Worm (Caenorhabditis elegans) whole organism, young adult: ENCODE measurements around the gene C03B1.9.

Experiments
- B0261.1 ChIP-seq: sonication (generic microtip); optimal IDR thresholded peaks from 2 replicates; lab custom pipeline; 2016; ENCODE audit warnings: mild to moderate bottlenecking, missing genetic modification characterization, moderate library complexity, missing compliant biosample characterization
- F39B2.1 ChIP-seq: fragments of 200-800 bp; sonication (Bioruptor generic); IDR thresholded peaks from 2 replicates; pipeline ENCODE4 v1.3.6; 2022; ENCODE audit warnings: missing genetic modification reagents, missing genetic modification characterization, missing compliant biosample characterization
- F52B5.7 ChIP-seq: sonication (generic microtip); optimal IDR thresholded peaks from 2 replicates; lab custom pipeline; 2016; ENCODE audit warnings: mild to moderate bottlenecking, missing genetic modification characterization, missing compliant biosample characterization
- Y53F4B.3 ChIP-seq: fragments of 200-800 bp; sonication (Bioruptor generic); IDR thresholded peaks from 2 replicates; pipeline ENCODE4 v1.3.6; 2022; ENCODE audit warnings: missing genetic modification reagents, missing genetic modification characterization, missing compliant biosample characterization
- Y79H2A.3 ChIP-seq: fragments of 200-800 bp; sonication (Bioruptor generic); conservative IDR thresholded peaks from 2 replicates; pipeline ENCODE4 v1.3.6; 2022; ENCODE audit warnings: missing genetic modification reagents, missing genetic modification characterization, missing compliant biosample characterization
- ZK185.1 ChIP-seq: sonication (generic microtip); optimal IDR thresholded peaks from 2 replicates; lab custom pipeline; 2016; ENCODE audit warnings: mild to moderate bottlenecking, missing genetic modification characterization, missing compliant biosample characterization; ENCODE audit not compliant: poor library complexity, severe bottlenecking
- atf-7 ChIP-seq: sonication (generic microtip); optimal IDR thresholded peaks from 2 replicates; lab custom pipeline; 2017; ENCODE audit warnings: mild to moderate bottlenecking, missing genetic modification characterization, missing compliant biosample characterization
- athp-1 ChIP-seq: sonication (generic microtip); optimal IDR thresholded peaks from 2 replicates; lab custom pipeline; 2017; ENCODE audit warnings: mild to moderate bottlenecking, missing genetic modification characterization, missing compliant biosample characterization
- attf-3 ChIP-seq: fragments of 200-800 bp; sonication (Bioruptor generic); conservative IDR thresholded peaks from 2 replicates; pipeline ENCODE4 v1.3.6; 2022; ENCODE audit warnings: missing genetic modification reagents, missing genetic modification characterization, missing compliant biosample characterization
- attf-5 ChIP-seq: fragments of 200-800 bp; sonication (Bioruptor generic); optimal IDR thresholded peaks from 2 replicates; lab custom pipeline; 2018; ENCODE audit warnings: mild to moderate bottlenecking, missing genetic modification characterization, missing compliant biosample characterization
- ccch-3 ChIP-seq: fragments of 200-800 bp; sonication (Bioruptor generic); optimal IDR thresholded peaks from 2 replicates; lab custom pipeline; 2018; ENCODE audit warnings: mild to moderate bottlenecking, missing genetic modification characterization, missing compliant biosample characterization
- cebp-1 ChIP-seq, 2 experiments: fragments of 200-800 bp in 1 of 2; sonication (Bioruptor generic) in 1 of 2; sonication (generic microtip) in 1 of 2; IDR thresholded peaks in 1 of 2; optimal IDR thresholded peaks in 1 of 2; 2 replicates each; pipeline versions ENCODE4 v1.3.6 to Lab custom; 2017 to 2022; ENCODE audit warnings: missing compliant biosample characterization in 2 of 2, missing genetic modification characterization in 2 of 2, mild to moderate bottlenecking in 1 of 2, missing genetic modification reagents in 1 of 2, moderate library complexity in 1 of 2
- ceh-27 ChIP-seq: fragments of 200-800 bp; sonication (Bioruptor generic); optimal IDR thresholded peaks from 2 replicates; lab custom pipeline; 2018; ENCODE audit warnings: mild to moderate bottlenecking, missing genetic modification characterization, moderate library complexity, missing compliant biosample characterization
- chd-7 ChIP-seq: sonication (generic microtip); optimal IDR thresholded peaks from 2 replicates; lab custom pipeline; 2016; ENCODE audit warnings: mild to moderate bottlenecking, missing genetic modification characterization, moderate library complexity, missing compliant biosample characterization
- dpff-1 ChIP-seq: sonication (generic microtip); optimal IDR thresholded peaks from 2 replicates; lab custom pipeline; 2017; ENCODE audit warnings: mild to moderate bottlenecking, missing genetic modification characterization, missing compliant biosample characterization
- efl-1 ChIP-seq: fragments of 150-350 bp; optimal IDR thresholded peaks from 2 replicates; lab custom pipeline; 2014; ENCODE audit warnings: missing biosample characterization, missing genetic modification reagents, missing genetic modification characterization
- egl-18 ChIP-seq: fragments of 200-800 bp; sonication (Bioruptor generic); IDR thresholded peaks from 2 replicates; pipeline ENCODE4 v1.3.6; 2022; ENCODE audit warnings: missing genetic modification reagents, missing genetic modification characterization, missing compliant biosample characterization
- gei-17 ChIP-seq: fragments of 200-800 bp; sonication (Bioruptor generic); optimal IDR thresholded peaks from 2 replicates; lab custom pipeline; 2018; ENCODE audit warnings: mild to moderate bottlenecking, missing genetic modification characterization, missing compliant biosample characterization
- him-1 ChIP-seq: sonication (generic microtip); optimal IDR thresholded peaks from 2 replicates; lab custom pipeline; 2016; ENCODE audit warnings: missing genotype, missing genetic modification reagents, missing genetic modification characterization, missing compliant biosample characterization
- hmg-20 ChIP-seq: fragments of 200-800 bp; sonication (Bioruptor generic); IDR thresholded peaks from 2 replicates; pipeline ENCODE4 v1.3.6; 2022; ENCODE audit warnings: missing genetic modification reagents, missing genetic modification characterization, missing compliant biosample characterization
- hrde-1 ChIP-seq: sonication (generic microtip); optimal IDR thresholded peaks from 2 replicates; lab custom pipeline; 2016; ENCODE audit warnings: missing genetic modification characterization, mild to moderate bottlenecking, missing compliant biosample characterization, moderate library complexity, missing genotype, missing genetic modification reagents, borderline replicate concordance
- lag-1 ChIP-seq: fragments of 200-800 bp; sonication (Bioruptor generic); IDR thresholded peaks from 2 replicates; pipeline ENCODE4 v1.3.6; 2022; ENCODE audit warnings: missing genetic modification reagents, missing genetic modification characterization, missing compliant biosample characterization
- lsl-1 ChIP-seq: fragments of 200-800 bp; sonication (Bioruptor generic); optimal IDR thresholded peaks from 2 replicates; lab custom pipeline; 2018; ENCODE audit warnings: mild to moderate bottlenecking, missing genetic modification characterization, moderate library complexity, missing compliant biosample characterization
- madf-10 ChIP-seq: sonication (generic microtip); optimal IDR thresholded peaks from 2 replicates; lab custom pipeline; 2016; ENCODE audit warnings: mild to moderate bottlenecking, missing genetic modification characterization, missing compliant biosample characterization
- madf-8 ChIP-seq: fragments of 200-800 bp; sonication (Bioruptor generic); conservative IDR thresholded peaks from 2 replicates; pipeline ENCODE4 v1.3.6; 2022; ENCODE audit warnings: missing genetic modification reagents, missing genetic modification characterization, missing compliant biosample characterization
- mcd-1 ChIP-seq: fragments of 200-800 bp; sonication (Bioruptor generic); IDR thresholded peaks from 2 replicates; pipeline ENCODE4 v1.3.6; 2022; ENCODE audit warnings: missing genetic modification reagents, missing genetic modification characterization, missing compliant biosample characterization
- mxl-1 ChIP-seq: sonication (generic microtip); optimal IDR thresholded peaks from 2 replicates; lab custom pipeline; 2016; ENCODE audit warnings: missing genetic modification characterization, missing compliant biosample characterization
- nfya-2 ChIP-seq: fragments of 200-800 bp; sonication (Bioruptor generic); IDR thresholded peaks from 2 replicates; pipeline ENCODE4 v1.3.6; 2022; ENCODE audit warnings: missing genetic modification reagents, missing genetic modification characterization, missing compliant biosample characterization
- nfyb-1 ChIP-seq: fragments of 200-800 bp; sonication (Bioruptor generic); IDR thresholded peaks from 2 replicates; pipeline ENCODE4 v1.3.6; 2022; ENCODE audit warnings: missing genetic modification reagents, missing genetic modification characterization, missing compliant biosample characterization
- nhr-179 ChIP-seq: sonication (generic microtip); optimal IDR thresholded peaks from 2 replicates; lab custom pipeline; 2016; ENCODE audit warnings: mild to moderate bottlenecking, missing genetic modification characterization, missing compliant biosample characterization
- nhr-80 ChIP-seq: sonication (generic microtip); optimal IDR thresholded peaks from 2 replicates; lab custom pipeline; 2016; ENCODE audit warnings: missing genetic modification characterization, missing compliant biosample characterization
- nhr-90 ChIP-seq: sonication (generic microtip); optimal IDR thresholded peaks from 2 replicates; lab custom pipeline; 2016; ENCODE audit warnings: missing genotype, mild to moderate bottlenecking, missing genetic modification characterization, missing compliant biosample characterization
- pha-4 ChIP-seq: fragments of 150-350 bp; sonication (generic microtip); optimal IDR thresholded peaks from 2 replicates; lab custom pipeline; 2014; ENCODE audit warnings: missing biosample characterization, missing genetic modification reagents, missing genetic modification characterization
- rcor-1 ChIP-seq: fragments of 200-800 bp; sonication (Bioruptor generic); IDR thresholded peaks from 2 replicates; pipeline ENCODE4 v1.3.6; 2022; ENCODE audit warnings: missing genetic modification reagents, missing genetic modification characterization, missing compliant biosample characterization
- sdz-38 ChIP-seq: sonication (generic microtip); optimal IDR thresholded peaks from 2 replicates; lab custom pipeline; 2016; ENCODE audit warnings: missing genotype, missing genetic modification characterization, missing compliant biosample characterization
- snpc-1.3 ChIP-seq: sonication (generic microtip); optimal IDR thresholded peaks from 2 replicates; lab custom pipeline; 2017; ENCODE audit warnings: missing genetic modification characterization, mild to moderate bottlenecking, missing compliant biosample characterization, antibody characterized with exemption, moderate library complexity, missing genotype, missing genetic modification reagents; ENCODE audit not compliant: insufficient read depth
- snpc-4 ChIP-seq, 5 experiments: fragments of 150-350 bp in 1 of 5; sonication (generic microtip) in 4 of 5; optimal IDR thresholded peaks; 2 replicates each; lab custom pipeline; 2014 to 2018; ENCODE audit warnings: missing genetic modification characterization in 5 of 5, missing biosample characterization in 3 of 5, antibody characterized with exemption in 2 of 5, mild to moderate bottlenecking in 2 of 5, missing compliant biosample characterization in 2 of 5, missing genotype in 2 of 5, moderate library complexity in 2 of 5, missing genetic modification reagents in 1 of 5
- sptf-2 ChIP-seq: fragments of 200-800 bp; sonication (Bioruptor generic); optimal IDR thresholded peaks from 2 replicates; lab custom pipeline; 2018; ENCODE audit warnings: mild to moderate bottlenecking, missing genetic modification characterization, missing compliant biosample characterization
- tbp1 ChIP-seq: fragments of 200-800 bp; sonication (Bioruptor generic); optimal IDR thresholded peaks from 2 replicates; lab custom pipeline; 2018; ENCODE audit warnings: mild to moderate bottlenecking, missing genetic modification characterization, missing compliant biosample characterization
- unc-62 ChIP-seq: fragments of 150-350 bp; optimal IDR thresholded peaks from 2 replicates; lab custom pipeline; 2014; ENCODE audit warnings: missing biosample characterization, missing genetic modification reagents, missing genetic modification characterization
- zfh-2 ChIP-seq: fragments of 200-800 bp; sonication (Bioruptor generic); conservative IDR thresholded peaks from 2 replicates; pipeline ENCODE4 v1.3.6; 2022; ENCODE audit warnings: missing genetic modification reagents, missing genetic modification characterization, missing compliant biosample characterization
- zim-3 ChIP-seq: sonication (generic microtip); optimal IDR thresholded peaks from 2 replicates; lab custom pipeline; 2017; ENCODE audit warnings: mild to moderate bottlenecking, missing genetic modification characterization, moderate library complexity, missing compliant biosample characterization
- ztf-22 ChIP-seq: fragments of 200-800 bp; sonication (Bioruptor generic); optimal IDR thresholded peaks from 2 replicates; lab custom pipeline; 2018; ENCODE audit warnings: mild to moderate bottlenecking, missing genetic modification characterization, moderate library complexity, missing compliant biosample characterization
- ztf-26 ChIP-seq: sonication (generic microtip); optimal IDR thresholded peaks from 2 replicates; lab custom pipeline; 2017; ENCODE audit warnings: missing genetic modification characterization, missing compliant biosample characterization
- ztf-28 ChIP-seq: fragments of 200-800 bp; sonication (Bioruptor generic); IDR thresholded peaks from 2 replicates; pipeline ENCODE4 v1.3.6; 2022; ENCODE audit warnings: missing genetic modification reagents, missing genetic modification characterization, missing compliant biosample characterization
- ztf-3 ChIP-seq: fragments of 200-800 bp; sonication (Bioruptor generic); optimal IDR thresholded peaks from 2 replicates; lab custom pipeline; 2018; ENCODE audit warnings: mild to moderate bottlenecking, missing genetic modification characterization, missing compliant biosample characterization
- ztf-6 ChIP-seq: fragments of 200-800 bp; sonication (Bioruptor generic); IDR thresholded peaks from 2 replicates; pipeline ENCODE4 v1.3.6; 2022; ENCODE audit warnings: missing genetic modification reagents, missing genetic modification characterization, missing compliant biosample characterization

The C03B1.9 gene

ce11 chrX:6341513-6341912, 5.4 kb downstream of the C03B1.9 start, which contains the start of gene C03B1.7:
TSS of gene C03B1.7 (plus strand) at chrX:6341813.
- no peak for TF ChIP-seq snpc-4 (GFP tag; optimal IDR thresholded peaks at IDR 0.05; lab: Kevin White, UChicago)
- TF ChIP-seq snpc-4 (tag; optimal IDR thresholded peaks at IDR 0.05; lab: Kevin White, UChicago), result no peak
- TF ChIP-seq hmg-20 (GFP tag; lab: Robert Waterston, UW), result no peak

- TF ChIP-seq cebp-1 (GFP tag; IDR thresholded peaks at IDR 0.05; lab: Robert Waterston, UW) (no peak), cebp-1 (tag; optimal IDR thresholded peaks at IDR 0.05; lab: Kevin White, UChicago) (no peak), him-1 (tag; lab: Kevin White, UChicago) (no peak), tbp1 (GFP tag; lab: Kevin White, UChicago) (no peak), ztf-22 (GFP tag; lab: Kevin White, UChicago) (peak; percentile 38), sptf-2 (GFP tag; lab: Kevin White, UChicago) (no peak), zim-3 (no peak), snpc-1.3 (no peak), ZK185.1 (no peak), sdz-38 (no peak), nfya-2 (no peak), rcor-1 (GFP tag; lab: Robert Waterston, UW) (no peak), hrde-1 (tag; lab: Kevin White, UChicago) (no peak), attf-5 (GFP tag; lab: Kevin White, UChicago) (no peak), zfh-2 (GFP tag; lab: Robert Waterston, UW) (no peak), lag-1 (GFP tag; lab: Robert Waterston, UW) (no peak), gei-17 (GFP tag; lab: Kevin White, UChicago) (no peak), madf-10 (no peak), B0261.1 (tag; lab: Kevin White, UChicago) (no peak), lsl-1 (GFP tag; lab: Kevin White, UChicago) (no peak), ztf-6 (GFP tag; lab: Robert Waterston, UW) (no peak), ztf-26 (tag; lab: Kevin White, UChicago) (no peak), Y53F4B.3 (GFP tag; lab: Robert Waterston, UW) (no peak), nhr-90 (tag; lab: Kevin White, UChicago) (peak; percentile 16), attf-3 (GFP tag; lab: Robert Waterston, UW) (no peak), madf-8 (GFP tag; lab: Robert Waterston, UW) (no peak), nhr-80 (tag; lab: Kevin White, UChicago) (peak; percentile 93), egl-18 (GFP tag; lab: Robert Waterston, UW) (no peak), nhr-179 (tag; lab: Kevin White, UChicago) (no peak), athp-1 (tag; lab: Kevin White, UChicago) (no peak), dpff-1 (no peak), ceh-27 (GFP tag; lab: Kevin White, UChicago) (no peak), mxl-1 (tag; lab: Kevin White, UChicago) (no peak), F52B5.7 (tag; lab: Kevin White, UChicago) (no peak), ccch-3 (GFP tag; lab: Kevin White, UChicago) (no peak), atf-7 (peak; percentile 3), ztf-3 (no peak), F39B2.1 (GFP tag; lab: Robert Waterston, UW) (no peak), chd-7 (tag; lab: Kevin White, UChicago) (no peak), ztf-28 (GFP tag; lab: Robert Waterston, UW) (no peak), pha-4 (tag; lab: Kevin White, UChicago) (peak; percentile 2), efl-1 (GFP tag; lab: Kevin White, UChicago) (no peak), mcd-1 (no peak), Y79H2A.3 (GFP tag; lab: Robert Waterston, UW) (no peak), nfyb-1 (peak; percentile 42; the same call in 1 of the 2 replicates), unc-62 (GFP tag; lab: Kevin White, UChicago) (no peak)
Observed at ce11 chrX:6338446-6338845, 8.5 kb downstream of the C03B1.9 start.
